Worm (Caenorhabditis elegans) whole organism, late embryonic: ENCODE results near the gene hrpk-2.
"Not testable (repeated sequence)": the region's sequence is repeated elsewhere in the genome, so short reads cannot be mapped to it uniquely, and the experiment has no call there.

ENCODE experiments used
- C38D4.7 ChIP-seq: fragments of 200-800 bp; sonication (Bioruptor generic); optimal IDR thresholded peaks from 2 replicates; lab custom pipeline; 2018; ENCODE audit warnings: mild to moderate bottlenecking, missing genetic modification characterization, moderate library complexity, missing compliant biosample characterization
- F13H6.1 ChIP-seq: sonication (generic microtip); optimal IDR thresholded peaks from 2 replicates; lab custom pipeline; 2016; ENCODE audit warnings: missing genetic modification characterization, missing compliant biosample characterization
- K02D7.2 ChIP-seq: sonication (generic microtip); optimal IDR thresholded peaks from 2 replicates; lab custom pipeline; 2017; ENCODE audit warnings: mild to moderate bottlenecking, missing genetic modification characterization, missing compliant biosample characterization
- K09A11.1 ChIP-seq: sonication (generic microtip); optimal IDR thresholded peaks from 2 replicates; lab custom pipeline; 2017; ENCODE audit warnings: antibody characterized with exemption, mild to moderate bottlenecking, missing genetic modification characterization, missing compliant biosample characterization; ENCODE audit not compliant: insufficient read depth
- T23F11.4 ChIP-seq: fragments of 200-800 bp; sonication (Bioruptor generic); optimal IDR thresholded peaks from 2 replicates; lab custom pipeline; 2018; ENCODE audit warnings: mild to moderate bottlenecking, missing genetic modification characterization, missing compliant biosample characterization
- ama-1 ChIP-seq: fragments of 150-350 bp; optimal IDR thresholded peaks from 2 replicates; lab custom pipeline; 2014
- ceh-14 ChIP-seq: sonication (generic microtip); optimal IDR thresholded peaks from 2 replicates; lab custom pipeline; 2016; ENCODE audit warnings: missing genotype, missing genetic modification characterization, missing compliant biosample characterization
- ceh-2 ChIP-seq: sonication (generic microtip); optimal IDR thresholded peaks from 2 replicates; lab custom pipeline; 2016; ENCODE audit warnings: missing genotype, missing genetic modification characterization, missing compliant biosample characterization
- ceh-22 ChIP-seq: sonication (generic microtip); optimal IDR thresholded peaks from 2 replicates; lab custom pipeline; 2017; ENCODE audit warnings: missing biosample characterization, missing genetic modification characterization
- ceh-24 ChIP-seq: sonication (generic microtip); optimal IDR thresholded peaks from 2 replicates; lab custom pipeline; 2016; ENCODE audit warnings: mild to moderate bottlenecking, missing genetic modification characterization, missing compliant biosample characterization
- ceh-30 ChIP-seq: fragments of 150-350 bp; optimal IDR thresholded peaks from 2 replicates; lab custom pipeline; 2014; ENCODE audit warnings: missing biosample characterization, missing genetic modification characterization
- ceh-31 ChIP-seq: sonication (generic microtip); optimal IDR thresholded peaks from 2 replicates; lab custom pipeline; 2016; ENCODE audit warnings: missing genetic modification characterization, missing compliant biosample characterization
- ceh-45 ChIP-seq: fragments of 200-800 bp; sonication (Bioruptor generic); IDR thresholded peaks from 2 replicates; pipeline ENCODE4 v1.3.6; 2022; ENCODE audit warnings: missing genetic modification reagents, missing genetic modification characterization, missing compliant biosample characterization
- ceh-48 ChIP-seq: sonication (generic microtip); optimal IDR thresholded peaks from 2 replicates; lab custom pipeline; 2016; ENCODE audit warnings: missing genetic modification characterization, inconsistent platforms, missing compliant biosample characterization
- ceh-6 ChIP-seq: fragments of 200-800 bp; sonication (Bioruptor generic); optimal IDR thresholded peaks from 2 replicates; lab custom pipeline; 2018; ENCODE audit warnings: mild to moderate bottlenecking, missing genetic modification characterization, missing compliant biosample characterization
- dmd-4 ChIP-seq: sonication (generic microtip); optimal IDR thresholded peaks from 2 replicates; lab custom pipeline; 2016; ENCODE audit warnings: borderline replicate concordance, missing genetic modification characterization, missing compliant biosample characterization
- dve-1 ChIP-seq: sonication (generic microtip); optimal IDR thresholded peaks from 2 replicates; lab custom pipeline; 2017; ENCODE audit warnings: antibody characterized with exemption, mild to moderate bottlenecking, missing genetic modification characterization, missing compliant biosample characterization
- elt-2 ChIP-seq: sonication (generic microtip); optimal IDR thresholded peaks from 2 replicates; lab custom pipeline; 2016; ENCODE audit warnings: missing genetic modification reagents, missing genetic modification characterization, missing compliant biosample characterization
- fax-1 ChIP-seq: sonication (generic microtip); optimal IDR thresholded peaks from 2 replicates; lab custom pipeline; 2016; ENCODE audit warnings: missing genotype, missing genetic modification characterization, missing compliant biosample characterization
- fkh-10 ChIP-seq: fragments of 150-350 bp; optimal IDR thresholded peaks from 2 replicates; lab custom pipeline; 2014; ENCODE audit warnings: missing biosample characterization, missing genetic modification reagents, missing genetic modification characterization
- hlh-13 ChIP-seq: fragments of 200-800 bp; sonication (Bioruptor generic); optimal IDR thresholded peaks from 2 replicates; lab custom pipeline; 2018; ENCODE audit warnings: mild to moderate bottlenecking, missing genetic modification characterization, missing compliant biosample characterization
- hlh-30 ChIP-seq: sonication (generic microtip); optimal IDR thresholded peaks from 2 replicates; lab custom pipeline; 2017; ENCODE audit warnings: antibody characterized with exemption, missing genetic modification characterization, missing compliant biosample characterization; ENCODE audit not compliant: insufficient read depth
- madf-2 ChIP-seq: sonication (generic microtip); optimal IDR thresholded peaks from 2 replicates; lab custom pipeline; 2017; ENCODE audit warnings: missing genetic modification characterization, missing compliant biosample characterization
- mec-3 ChIP-seq: sonication (generic microtip); optimal IDR thresholded peaks from 2 replicates; lab custom pipeline; 2016; ENCODE audit warnings: borderline replicate concordance, missing genetic modification characterization, missing compliant biosample characterization
- nfya-1 ChIP-seq: sonication (generic microtip); optimal IDR thresholded peaks from 2 replicates; lab custom pipeline; 2017; ENCODE audit warnings: missing genetic modification characterization, mild to moderate bottlenecking, missing compliant biosample characterization, antibody characterized with exemption, moderate library complexity
- pat-9 ChIP-seq: fragments of 200-800 bp; sonication (Bioruptor generic); optimal IDR thresholded peaks from 2 replicates; lab custom pipeline; 2018; ENCODE audit warnings: mild to moderate bottlenecking, missing genetic modification characterization, moderate library complexity, missing compliant biosample characterization
- pha-2 ChIP-seq: sonication (generic microtip); optimal IDR thresholded peaks from 2 replicates; lab custom pipeline; 2017; ENCODE audit warnings: mild to moderate bottlenecking, missing genetic modification characterization, missing compliant biosample characterization
- rnt-1 ChIP-seq: sonication (generic microtip); optimal IDR thresholded peaks from 2 replicates; lab custom pipeline; 2016; ENCODE audit warnings: missing genetic modification characterization, missing compliant biosample characterization
- sdc-2 ChIP-seq: sonication (generic microtip); optimal IDR thresholded peaks from 2 replicates; lab custom pipeline; 2016; ENCODE audit warnings: missing genotype, missing genetic modification characterization, missing compliant biosample characterization
- sox-4 ChIP-seq: sonication (generic microtip); optimal IDR thresholded peaks from 2 replicates; lab custom pipeline; 2017; ENCODE audit warnings: mild to moderate bottlenecking, missing genetic modification characterization, inconsistent platforms, missing compliant biosample characterization
- ttx-3 ChIP-seq: sonication (generic microtip); optimal IDR thresholded peaks from 2 replicates; lab custom pipeline; 2016; ENCODE audit warnings: missing genetic modification reagents, missing genetic modification characterization, missing compliant biosample characterization
- unc-3 ChIP-seq, 2 experiments: fragments of 200-800 bp in 1 of 2; sonication (Bioruptor generic) in 1 of 2; sonication (generic microtip) in 1 of 2; conservative IDR thresholded peaks in 1 of 2; optimal IDR thresholded peaks in 1 of 2; 2 replicates each; pipeline versions ENCODE4 v1.3.6 to Lab custom; 2016 to 2022; ENCODE audit warnings: missing compliant biosample characterization in 2 of 2, missing genetic modification characterization in 2 of 2, missing genetic modification reagents in 1 of 2
- unc-42 ChIP-seq: sonication (generic microtip); optimal IDR thresholded peaks from 2 replicates; lab custom pipeline; 2016; ENCODE audit warnings: missing genotype, missing genetic modification characterization, missing compliant biosample characterization
- zip-5 ChIP-seq: sonication (generic microtip); optimal IDR thresholded peaks from 2 replicates; lab custom pipeline; 2016; ENCODE audit warnings: missing genetic modification characterization, missing compliant biosample characterization

The hrpk-2 gene

DNA sequence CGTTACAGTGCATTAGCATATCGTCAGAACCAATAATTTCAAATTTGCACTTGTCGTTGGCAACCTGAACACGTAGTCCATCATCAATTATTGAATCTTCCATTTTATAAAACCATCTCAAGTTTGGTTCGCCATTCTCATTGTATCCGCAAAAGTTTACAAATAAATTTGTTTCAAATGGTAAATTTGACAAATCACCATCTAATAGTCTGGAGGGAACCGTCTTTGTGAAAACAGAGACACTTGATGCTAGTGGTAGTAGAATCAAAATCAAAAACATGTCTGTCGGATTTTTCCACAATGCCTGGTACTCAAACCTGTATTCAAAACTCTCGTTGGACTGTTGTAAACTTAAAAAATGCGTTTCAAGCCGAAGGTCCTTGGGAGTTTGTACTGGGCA lies 22.6 kb upstream of the hrpk-2 start, which contains the start of gene F54H12.2:
Gene F54H12.2 (plus strand): TSS at position 301 of the 400 bp plus-strand sequence.
- not testable (repeated sequence) for TF ChIP-seq K09A11.1 (tag; lab: Kevin White, UChicago); fkh-10 (GFP tag; lab: Kevin White, UChicago); ceh-48

DNA sequence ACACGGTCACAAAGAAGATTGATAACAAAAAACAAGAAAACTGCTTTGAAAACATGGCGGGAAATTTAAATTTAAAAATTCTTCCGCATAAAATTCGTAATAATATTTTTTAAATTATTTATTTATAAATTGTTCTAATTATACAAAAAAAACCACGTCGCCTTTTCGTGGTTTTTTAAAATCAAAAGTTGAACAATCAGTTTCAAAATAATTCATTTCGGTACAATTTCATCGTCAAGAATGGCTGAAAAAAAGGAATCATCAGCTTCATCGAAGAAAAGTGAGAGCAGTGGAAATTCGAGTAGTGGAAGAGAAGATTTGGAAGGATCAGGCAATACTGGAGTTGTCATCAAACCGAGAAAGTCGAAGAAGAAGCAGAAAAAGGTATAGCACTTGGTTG lies 17.8 kb upstream of the hrpk-2 start, which contains the start of the genes F54H12.8 and F54H12.7:
Gene F54H12.8 (minus strand): TSS at position 101 of the 400 bp plus-strand sequence.
Gene F54H12.7 (plus strand): TSS at position 229 of the 400 bp plus-strand sequence.
- TF ChIP-seq pat-9 (tag; lab: Kevin White, UChicago) (no peak), ceh-31 (tag; lab: Kevin White, UChicago) (no peak)

DNA sequence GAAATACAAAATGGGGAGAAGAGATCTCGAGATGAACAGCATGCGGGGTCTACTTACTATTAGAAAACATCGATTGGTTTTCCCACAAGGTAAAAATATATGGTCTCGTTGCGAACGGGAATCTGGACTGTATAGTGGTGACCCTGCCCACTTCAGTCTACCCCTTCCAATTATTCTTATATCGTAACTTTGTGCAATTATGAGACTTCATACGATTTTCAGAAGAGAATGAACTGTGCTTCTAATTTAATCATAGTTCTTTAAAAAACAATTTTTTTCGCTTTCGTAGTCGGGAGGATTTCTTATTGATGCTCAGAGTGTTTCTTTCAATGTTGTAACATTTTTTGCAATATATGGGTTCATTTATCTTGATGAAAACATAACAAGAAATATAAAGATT lies 14.9 kb upstream of the hrpk-2 start, which contains the start of gene F54H12.5:
Gene F54H12.5 (minus strand): TSS at position 101 of the 400 bp plus-strand sequence.
- TF ChIP-seq rnt-1 (no peak), ttx-3 (tag; lab: Kevin White, UChicago) (no peak), ceh-24 (tag; lab: Kevin White, UChicago) (no peak), mec-3 (no peak), ceh-45 (GFP tag; lab: Robert Waterston, UW) (no peak), K02D7.2 (tag; lab: Kevin White, UChicago) (no peak), unc-42 (tag; lab: Kevin White, UChicago) (no peak), zip-5 (tag; lab: Kevin White, UChicago) (no peak), ceh-2 (tag; lab: Kevin White, UChicago) (no peak), ama-1 (no peak), madf-2 (tag; lab: Kevin White, UChicago) (no peak), ceh-6 (GFP tag; lab: Kevin White, UChicago) (no peak), unc-3 (GFP tag; conservative IDR thresholded peaks at IDR 0.05; lab: Robert Waterston, UW) (no peak), unc-3 (tag; optimal IDR thresholded peaks at IDR 0.05; lab: Kevin White, UChicago) (no peak), dve-1 (tag; lab: Kevin White, UChicago) (no peak), pha-2 (no peak), F13H6.1 (tag; lab: Kevin White, UChicago) (no peak), hlh-13 (no peak), dmd-4 (tag; lab: Kevin White, UChicago) (no peak), sdc-2 (no peak)

ce11 chrIII:7972687-7973086 lies 14.2 kb upstream of the hrpk-2 start:
- TF ChIP-seq sdc-2 (no peak), C38D4.7 (no peak), sox-4 (tag; lab: Kevin White, UChicago) (no peak), hlh-30 (tag; lab: Kevin White, UChicago) (no peak), hlh-13 (no peak), ceh-14 (tag; lab: Kevin White, UChicago) (no peak), fax-1 (tag; lab: Kevin White, UChicago) (no peak), ceh-48 (no peak), ama-1 (no peak), T23F11.4 (GFP tag; lab: Kevin White, UChicago) (no peak), ceh-30 (tag; lab: Kevin White, UChicago) (no peak), elt-2 (tag; lab: Kevin White, UChicago) (no peak), nfya-1 (tag; lab: Kevin White, UChicago) (no peak), pat-9 (tag; lab: Kevin White, UChicago) (no peak), ceh-22 (no peak)
